Worm (Caenorhabditis elegans) whole organism, mixed stage, embryonic: ENCODE measurements around the gene alx-1.

Experiments used
- M03D4.4 ChIP-seq: sonication (generic microtip); optimal IDR thresholded peaks from 2 replicates; lab custom pipeline; 2017; ENCODE audit warnings: mild to moderate bottlenecking, missing genetic modification characterization, missing compliant biosample characterization
- bed-3 ChIP-seq: fragments of 200-800 bp; sonication (Bioruptor generic); optimal IDR thresholded peaks from 3 replicates; lab custom pipeline; 2018; ENCODE audit warnings: mild to moderate bottlenecking, missing genetic modification characterization, moderate library complexity, missing compliant biosample characterization
- blmp-1 ChIP-seq: fragments of 150-350 bp; optimal IDR thresholded peaks from 2 replicates; lab custom pipeline; 2014; ENCODE audit warnings: missing biosample characterization, missing genetic modification characterization
- ceh-39 ChIP-seq: fragments of 150-350 bp; optimal IDR thresholded peaks from 2 replicates; lab custom pipeline; 2014; ENCODE audit warnings: missing biosample characterization, missing genetic modification characterization
- ceh-43 ChIP-seq: fragments of 200-800 bp; sonication (Bioruptor generic); optimal IDR thresholded peaks from 2 replicates; lab custom pipeline; 2018; ENCODE audit warnings: mild to moderate bottlenecking, missing genetic modification characterization, moderate library complexity, missing compliant biosample characterization
- ceh-83 ChIP-seq: fragments of 200-800 bp; sonication (Bioruptor generic); optimal IDR thresholded peaks from 2 replicates; lab custom pipeline; 2018; ENCODE audit warnings: mild to moderate bottlenecking, missing genetic modification characterization, missing compliant biosample characterization
- ces-1 ChIP-seq: fragments of 150-350 bp; optimal IDR thresholded peaks from 2 replicates; lab custom pipeline; 2014; ENCODE audit warnings: missing biosample characterization, missing genetic modification reagents, missing genetic modification characterization
- cnd-1 ChIP-seq: fragments of 200-800 bp; sonication (Bioruptor generic); optimal IDR thresholded peaks from 2 replicates; lab custom pipeline; 2018; ENCODE audit warnings: mild to moderate bottlenecking, missing genetic modification characterization, missing compliant biosample characterization
- drap-1 ChIP-seq: fragments of 200-800 bp; sonication (Bioruptor generic); optimal IDR thresholded peaks from 3 replicates; lab custom pipeline; 2018; ENCODE audit warnings: mild to moderate bottlenecking, missing genetic modification characterization, missing compliant biosample characterization
- elt-1 ChIP-seq: sonication (generic microtip); optimal IDR thresholded peaks from 2 replicates; lab custom pipeline; 2017; ENCODE audit warnings: missing genetic modification characterization, mild to moderate bottlenecking, missing compliant biosample characterization, antibody characterized with exemption, moderate library complexity, borderline replicate concordance; ENCODE audit not compliant: insufficient read depth
- elt-3 ChIP-seq: fragments of 150-350 bp; optimal IDR thresholded peaks from 2 replicates; lab custom pipeline; 2014; ENCODE audit warnings: missing biosample characterization, missing genetic modification characterization
- flh-1 ChIP-seq: fragments of 200-800 bp; sonication (Bioruptor generic); optimal IDR thresholded peaks from 2 replicates; lab custom pipeline; 2018; ENCODE audit warnings: mild to moderate bottlenecking, missing genetic modification characterization, moderate library complexity, missing compliant biosample characterization
- ham-2 ChIP-seq: fragments of 200-800 bp; sonication (Bioruptor generic); optimal IDR thresholded peaks from 2 replicates; lab custom pipeline; 2018; ENCODE audit warnings: mild to moderate bottlenecking, missing genetic modification characterization, missing compliant biosample characterization
- hlh-1 ChIP-seq: fragments of 150-350 bp; optimal IDR thresholded peaks from 2 replicates; lab custom pipeline; 2014; ENCODE audit warnings: missing biosample characterization, missing genetic modification reagents, missing genetic modification characterization
- lin-13 ChIP-seq: fragments of 150-350 bp; optimal IDR thresholded peaks from 2 replicates; lab custom pipeline; 2014; ENCODE audit warnings: missing biosample characterization, missing genetic modification characterization
- lin-32 ChIP-seq: fragments of 200-800 bp; sonication (Bioruptor generic); optimal IDR thresholded peaks from 2 replicates; lab custom pipeline; 2018; ENCODE audit warnings: mild to moderate bottlenecking, missing genetic modification characterization, missing compliant biosample characterization
- lsy-2 ChIP-seq: fragments of 150-350 bp; optimal IDR thresholded peaks from 2 replicates; lab custom pipeline; 2014; ENCODE audit warnings: missing biosample characterization, missing genetic modification characterization
- mep-1 ChIP-seq: fragments of 150-350 bp; optimal IDR thresholded peaks from 2 replicates; lab custom pipeline; 2017; ENCODE audit warnings: missing biosample characterization, missing genetic modification reagents, missing genetic modification characterization, inconsistent platforms
- mls-2 ChIP-seq: sonication (generic microtip); optimal IDR thresholded peaks from 2 replicates; lab custom pipeline; 2016; ENCODE audit warnings: mild to moderate bottlenecking, missing genetic modification characterization, moderate library complexity, missing compliant biosample characterization
- nhr-12 ChIP-seq: fragments of 150-350 bp; optimal IDR thresholded peaks from 2 replicates; lab custom pipeline; 2014; ENCODE audit warnings: missing biosample characterization, missing genetic modification characterization
- nhr-2 ChIP-seq: fragments of 150-350 bp; optimal IDR thresholded peaks from 2 replicates; lab custom pipeline; 2014; ENCODE audit warnings: missing biosample characterization, missing genetic modification characterization
- nhr-237 ChIP-seq: fragments of 150-350 bp; optimal IDR thresholded peaks from 2 replicates; lab custom pipeline; 2014; ENCODE audit warnings: missing biosample characterization, missing genetic modification characterization
- nhr-28 ChIP-seq: fragments of 150-350 bp; optimal IDR thresholded peaks from 2 replicates; lab custom pipeline; 2014; ENCODE audit warnings: missing biosample characterization, missing genetic modification characterization
- nhr-76 ChIP-seq: sonication (generic microtip); optimal IDR thresholded peaks from 2 replicates; lab custom pipeline; 2017; ENCODE audit warnings: missing biosample characterization, missing genetic modification characterization
- pha-4 ChIP-seq: fragments of 150-350 bp; optimal IDR thresholded peaks from 2 replicates; lab custom pipeline; 2018; ENCODE audit warnings: missing biosample characterization, missing genetic modification reagents, missing genetic modification characterization
- sem-2 ChIP-seq: fragments of 200-800 bp; sonication (Bioruptor generic); optimal IDR thresholded peaks from 2 replicates; lab custom pipeline; 2018; ENCODE audit warnings: mild to moderate bottlenecking, missing genetic modification characterization, missing compliant biosample characterization
- snpc-4 ChIP-seq: fragments of 150-350 bp; optimal IDR thresholded peaks from 2 replicates; lab custom pipeline; 2014; ENCODE audit warnings: missing biosample characterization, missing genetic modification characterization
- sptf-1 ChIP-seq: sonication (generic microtip); optimal IDR thresholded peaks from 2 replicates; lab custom pipeline; 2017; ENCODE audit warnings: mild to moderate bottlenecking, missing genetic modification characterization, moderate library complexity, missing compliant biosample characterization
- tbx-8 ChIP-seq: fragments of 200-800 bp; sonication (Bioruptor generic); optimal IDR thresholded peaks from 2 replicates; lab custom pipeline; 2018; ENCODE audit warnings: mild to moderate bottlenecking, missing genetic modification characterization, moderate library complexity, missing compliant biosample characterization
- unc-120 ChIP-seq: sonication (generic microtip); optimal IDR thresholded peaks from 2 replicates; lab custom pipeline; 2017; ENCODE audit warnings: missing genetic modification characterization, missing compliant biosample characterization; ENCODE audit not compliant: poor library complexity, severe bottlenecking
- unc-39 ChIP-seq: fragments of 150-350 bp; optimal IDR thresholded peaks from 2 replicates; lab custom pipeline; 2014; ENCODE audit warnings: missing biosample characterization, missing genetic modification characterization
- unc-62 ChIP-seq: fragments of 150-350 bp; optimal IDR thresholded peaks from 2 replicates; lab custom pipeline; 2014; ENCODE audit warnings: missing biosample characterization, missing genetic modification reagents, missing genetic modification characterization
- zip-8 ChIP-seq: fragments of 150-350 bp; optimal IDR thresholded peaks from 2 replicates; lab custom pipeline; 2014; ENCODE audit warnings: missing biosample characterization, missing genetic modification characterization
- ztf-11 ChIP-seq: fragments of 150-350 bp; optimal IDR thresholded peaks from 2 replicates; lab custom pipeline; 2014; ENCODE audit warnings: missing biosample characterization, missing genetic modification characterization

The alx-1 gene

ce11 chrIII:9965444-9965843 lies 8.3 kb downstream of the alx-1 start:
- no peak for TF ChIP-seq sptf-1 (tag; lab: Kevin White, UChicago)
- peak; percentile 92 for TF ChIP-seq nhr-2 (tag; lab: Kevin White, UChicago)
- TF ChIP-seq tbx-8 (GFP tag; lab: Kevin White, UChicago) = no peak
- no peak for TF ChIP-seq lin-32 (GFP tag; lab: Kevin White, UChicago)
- no peak for TF ChIP-seq sem-2
- peak; percentile 99 for TF ChIP-seq zip-8 (tag; lab: Kevin White, UChicago)
- TF ChIP-seq ceh-43 (GFP tag; lab: Kevin White, UChicago) = peak; percentile 32
- no peak for TF ChIP-seq nhr-12
- TF ChIP-seq pha-4 (tag; lab: Kevin White, UChicago) = no peak
- no peak for TF ChIP-seq ham-2
- no peak for TF ChIP-seq elt-3 (tag; lab: Kevin White, UChicago)
- no peak for TF ChIP-seq ceh-83 (GFP tag; lab: Kevin White, UChicago)
- peak; percentile 12 for TF ChIP-seq mls-2 (tag; lab: Kevin White, UChicago)
- TF ChIP-seq lin-13 (tag; lab: Kevin White, UChicago) = no peak
- peak; percentile 65 for TF ChIP-seq unc-62
- no peak for TF ChIP-seq unc-39 (tag; lab: Kevin White, UChicago)
- TF ChIP-seq nhr-28 (tag; lab: Kevin White, UChicago) = no peak
- no peak for TF ChIP-seq hlh-1 (tag; lab: Kevin White, UChicago)
- peak; percentile 8 for TF ChIP-seq nhr-237 (tag; lab: Kevin White, UChicago)
- no peak for TF ChIP-seq nhr-76 (tag; lab: Kevin White, UChicago)
- peak; percentile 13 for TF ChIP-seq cnd-1 (tag; lab: Kevin White, UChicago)
- no peak for TF ChIP-seq bed-3 (GFP tag; lab: Kevin White, UChicago)
- TF ChIP-seq M03D4.4 (tag; lab: Kevin White, UChicago) = no peak
- TF ChIP-seq flh-1 (GFP tag; lab: Kevin White, UChicago) = no peak
- no peak for TF ChIP-seq elt-1 (tag; lab: Kevin White, UChicago)
- TF ChIP-seq ztf-11 = no peak
- no peak for TF ChIP-seq snpc-4 (tag; lab: Kevin White, UChicago)
- TF ChIP-seq blmp-1 (tag; lab: Kevin White, UChicago) = no peak
- no peak for TF ChIP-seq mep-1
- TF ChIP-seq ces-1 (GFP tag; lab: Kevin White, UChicago) = no peak
- TF ChIP-seq unc-120 (tag; lab: Kevin White, UChicago) = no peak
- no peak for TF ChIP-seq drap-1 (GFP tag; lab: Kevin White, UChicago)

- peak; percentile 77 for TF ChIP-seq nhr-2 (tag; lab: Kevin White, UChicago)
- TF ChIP-seq lin-13 (tag; lab: Kevin White, UChicago) = no peak
Measured at ce11 chrIII:9969371-9969770, 12.2 kb downstream of the alx-1 start.

- TF ChIP-seq ham-2 (no peak), nhr-237 (tag; lab: Kevin White, UChicago) (no peak), lin-13 (tag; lab: Kevin White, UChicago) (no peak), lsy-2 (no peak), ces-1 (GFP tag; lab: Kevin White, UChicago) (peak; percentile 66), mep-1 (no peak)
Measured at ce11 chrIII:9972192-9972811, 15.2 kb downstream of the alx-1 start.

ce11 chrIII:9973765-9974164 lies 16.6 kb downstream of the alx-1 start, which contains the start of gene R10E12.2:
R10E12.2 (minus strand) TSS chrIII:9973865.
- TF ChIP-seq tbx-8 (GFP tag; lab: Kevin White, UChicago) (no peak), lin-13 (tag; lab: Kevin White, UChicago) (no peak), unc-120 (tag; lab: Kevin White, UChicago) (no peak), nhr-2 (tag; lab: Kevin White, UChicago) (no peak), flh-1 (GFP tag; lab: Kevin White, UChicago) (no peak), ztf-11 (no peak), nhr-28 (tag; lab: Kevin White, UChicago) (no peak), mep-1 (no peak), bed-3 (GFP tag; lab: Kevin White, UChicago) (no peak), sptf-1 (tag; lab: Kevin White, UChicago) (no peak), ceh-39 (tag; lab: Kevin White, UChicago) (no peak)
